Fruit fly (Drosophila melanogaster) whole organism, pupa: ENCODE measurements around the gene Awh.

Experiments used
- CG12605 ChIP-seq: fragments of 200-800 bp; sonication (Bioruptor generic); IDR thresholded peaks from 2 replicates; pipeline ENCODE4 v1.3.6; 2022; ENCODE audit warnings: missing biosample characterization, missing genetic modification characterization
- CG13204 ChIP-seq: fragments of 200-800 bp; sonication (Bioruptor generic); optimal IDR thresholded peaks from 2 replicates; lab custom pipeline; 2018; ENCODE audit warnings: missing biosample characterization, mild to moderate bottlenecking, missing genetic modification characterization, moderate library complexity
- CG15710 ChIP-seq: fragments of 200-800 bp; sonication (Bioruptor generic); optimal IDR thresholded peaks from 2 replicates; lab custom pipeline; 2018; ENCODE audit warnings: missing biosample characterization, mild to moderate bottlenecking, missing genetic modification characterization, moderate library complexity
- CG9948 ChIP-seq: fragments of 200-800 bp; sonication (Bioruptor generic); optimal IDR thresholded peaks from 2 replicates; lab custom pipeline; 2018; ENCODE audit warnings: missing biosample characterization, mild to moderate bottlenecking, missing genetic modification characterization, moderate library complexity
- EcR ChIP-seq: fragments of 200-800 bp; sonication (Bioruptor generic); optimal IDR thresholded peaks from 3 replicates; lab custom pipeline; 2019; ENCODE audit warnings: missing biosample characterization, missing genetic modification characterization, mild to moderate bottlenecking, moderate library complexity, missing genetic modification reagents
- Snoo ChIP-seq: fragments of 200-800 bp; sonication (Bioruptor generic); optimal IDR thresholded peaks from 3 replicates; lab custom pipeline; 2017; ENCODE audit warnings: missing biosample characterization, mild to moderate bottlenecking, missing genetic modification characterization, inconsistent platforms
- rn ChIP-seq: fragments of 200-800 bp; sonication (Bioruptor generic); IDR thresholded peaks from 2 replicates; pipeline ENCODE4 v1.3.6; 2022; ENCODE audit warnings: missing biosample characterization, missing genetic modification characterization

DNA sequence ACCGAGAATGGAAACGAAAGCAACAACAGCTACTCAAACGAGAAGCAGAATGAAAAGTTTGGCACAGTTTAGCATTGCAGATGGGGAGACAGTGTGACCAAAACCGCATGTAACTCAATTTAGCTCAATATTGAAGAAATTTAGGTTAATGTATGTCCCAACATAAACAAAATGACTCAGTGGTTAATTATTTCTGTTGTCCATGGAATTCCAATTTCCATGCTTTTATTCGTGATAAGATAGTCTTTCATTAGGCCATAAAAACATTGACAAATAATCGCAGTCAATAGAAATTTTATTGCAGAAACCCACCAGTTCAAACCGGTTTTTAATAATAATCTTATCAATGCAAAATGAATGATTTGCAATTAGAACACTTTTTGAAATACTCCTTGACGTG, 44.2 kb upstream of the Awh start:
- TF ChIP-seq CG9948 (tag; lab: Kevin White, UChicago) (no peak), Snoo (no peak), EcR (GFP tag; lab: Kevin White, UChicago) (no peak), rn (GFP tag; lab: Robert Waterston, UW) (no peak), CG15710 (tag; lab: Kevin White, UChicago) (no peak), CG12605 (GFP tag; lab: Robert Waterston, UW) (no peak), CG13204 (no peak)
